Worm (Caenorhabditis elegans) whole organism, L4 larva: Measurements from ENCODE around the gene gpd-2.

ENCODE experiments used
- D1046.2 ChIP-seq: fragments of 200-800 bp; sonication (Bioruptor generic); IDR thresholded peaks from 2 replicates; pipeline ENCODE4 v1.3.6; 2022; ENCODE audit warnings: missing genetic modification characterization, missing compliant biosample characterization
- F10B5.3 ChIP-seq: sonication (generic microtip); optimal IDR thresholded peaks from 2 replicates; lab custom pipeline; 2016; ENCODE audit warnings: mild to moderate bottlenecking, missing genetic modification characterization, missing compliant biosample characterization
- F49E8.2 ChIP-seq: sonication (generic microtip); optimal IDR thresholded peaks from 2 replicates; lab custom pipeline; 2016; ENCODE audit warnings: missing compliant biosample characterization, mild to moderate bottlenecking, missing genetic modification characterization, borderline replicate concordance
- T26A8.4 ChIP-seq: fragments of 200-800 bp; sonication (Bioruptor generic); IDR thresholded peaks from 2 replicates; pipeline ENCODE4 v1.3.6; 2022; ENCODE audit warnings: missing genetic modification characterization, missing compliant biosample characterization
- aly-2 ChIP-seq: sonication (generic microtip); optimal IDR thresholded peaks from 2 replicates; lab custom pipeline; 2018; ENCODE audit warnings: missing biosample characterization, missing genetic modification characterization
- ceh-20 ChIP-seq: fragments of 200-800 bp; sonication (Bioruptor generic); IDR thresholded peaks from 2 replicates; pipeline ENCODE4 v1.3.6; 2022; ENCODE audit warnings: missing genetic modification reagents, missing genetic modification characterization, missing compliant biosample characterization
- ctbp-1 ChIP-seq: fragments of 200-800 bp; sonication (Bioruptor generic); IDR thresholded peaks from 2 replicates; pipeline ENCODE4 v1.3.6; 2022; ENCODE audit warnings: missing genetic modification reagents, missing genetic modification characterization, missing compliant biosample characterization
- daf-16 ChIP-seq, 3 experiments: sonication (generic microtip); optimal IDR thresholded peaks; 2 replicates each; lab custom pipeline; 2016 to 2017; ENCODE audit warnings: missing genetic modification characterization in 3 of 3, missing genetic modification reagents in 3 of 3, mild to moderate bottlenecking in 2 of 3, missing compliant biosample characterization in 2 of 3, missing biosample characterization in 1 of 3, moderate library complexity in 1 of 3
- dmd-6 ChIP-seq: fragments of 200-800 bp; sonication (Bioruptor generic); IDR thresholded peaks from 2 replicates; pipeline ENCODE4 v1.3.6; 2022; ENCODE audit warnings: missing genetic modification reagents, missing genetic modification characterization, missing compliant biosample characterization
- dve-1 ChIP-seq: sonication (generic microtip); optimal IDR thresholded peaks from 2 replicates; lab custom pipeline; 2017; ENCODE audit warnings: antibody characterized with exemption, mild to moderate bottlenecking, missing genetic modification characterization, missing compliant biosample characterization; ENCODE audit not compliant: insufficient read depth
- egl-27 ChIP-seq: sonication (generic microtip); optimal IDR thresholded peaks from 3 replicates; lab custom pipeline; 2017; ENCODE audit warnings: missing biosample characterization, missing genetic modification reagents, missing genetic modification characterization
- hlh-11 ChIP-seq: fragments of 200-800 bp; sonication (Bioruptor generic); optimal IDR thresholded peaks from 2 replicates; lab custom pipeline; 2018; ENCODE audit warnings: mild to moderate bottlenecking, missing genetic modification characterization, missing compliant biosample characterization
- hlh-30 ChIP-seq: sonication (generic microtip); optimal IDR thresholded peaks from 2 replicates; lab custom pipeline; 2017; ENCODE audit warnings: antibody characterized with exemption, mild to moderate bottlenecking, missing genetic modification characterization, missing compliant biosample characterization; ENCODE audit not compliant: insufficient read depth
- hmg-1.1 ChIP-seq: fragments of 200-800 bp; sonication (Bioruptor generic); IDR thresholded peaks from 2 replicates; pipeline ENCODE4 v1.3.6; 2022; ENCODE audit warnings: missing genetic modification reagents, missing genetic modification characterization, missing compliant biosample characterization
- jun-1 ChIP-seq: fragments of 150-350 bp; optimal IDR thresholded peaks from 2 replicates; lab custom pipeline; 2014; ENCODE audit warnings: missing biosample characterization, missing genetic modification reagents, missing genetic modification characterization
- lin-1 ChIP-seq: fragments of 200-800 bp; sonication (Bioruptor generic); IDR thresholded peaks from 2 replicates; pipeline ENCODE4 v1.3.6; 2022; ENCODE audit warnings: missing genetic modification reagents, missing genetic modification characterization, missing compliant biosample characterization
- madf-5 ChIP-seq, 2 experiments: fragments of 200-800 bp; sonication (Bioruptor generic); IDR thresholded peaks; 2 replicates each; pipeline ENCODE4 v1.3.6; 2022; ENCODE audit warnings: missing compliant biosample characterization in 2 of 2, missing genetic modification characterization in 2 of 2
- madf-9 ChIP-seq: fragments of 200-800 bp; sonication (Bioruptor generic); conservative IDR thresholded peaks from 2 replicates; pipeline ENCODE4 v1.3.6; 2022; ENCODE audit warnings: missing genetic modification reagents, missing genetic modification characterization, missing compliant biosample characterization
- mep-1 ChIP-seq: fragments of 150-350 bp; sonication (generic microtip); optimal IDR thresholded peaks from 3 replicates; lab custom pipeline; 2014; ENCODE audit warnings: missing biosample characterization, missing genetic modification characterization
- mes-2 ChIP-seq: sonication (generic microtip); optimal IDR thresholded peaks from 2 replicates; lab custom pipeline; 2016; ENCODE audit warnings: missing genotype, mild to moderate bottlenecking, missing genetic modification characterization, missing compliant biosample characterization; ENCODE audit not compliant: poor library complexity, severe bottlenecking
- mxl-2 ChIP-seq: fragments of 200-800 bp; sonication (Bioruptor generic); conservative IDR thresholded peaks from 2 replicates; pipeline ENCODE4 v1.3.6; 2022; ENCODE audit warnings: missing genetic modification reagents, missing genetic modification characterization, missing compliant biosample characterization
- mxl-3 ChIP-seq: fragments of 200-800 bp; sonication (Bioruptor generic); optimal IDR thresholded peaks from 2 replicates; lab custom pipeline; 2018; ENCODE audit warnings: mild to moderate bottlenecking, missing genetic modification characterization, missing compliant biosample characterization
- nhr-10 ChIP-seq: fragments of 150-350 bp; optimal IDR thresholded peaks from 2 replicates; lab custom pipeline; 2014; ENCODE audit warnings: missing biosample characterization, missing genetic modification characterization
- nhr-102 ChIP-seq: sonication (generic microtip); optimal IDR thresholded peaks from 2 replicates; lab custom pipeline; 2016; ENCODE audit warnings: mild to moderate bottlenecking, missing genetic modification characterization, moderate library complexity, missing compliant biosample characterization
- nhr-11 ChIP-seq: fragments of 150-350 bp; optimal IDR thresholded peaks from 2 replicates; lab custom pipeline; 2014; ENCODE audit warnings: missing biosample characterization, missing genetic modification characterization
- nhr-25 ChIP-seq: sonication (generic microtip); optimal IDR thresholded peaks from 2 replicates; lab custom pipeline; 2017; ENCODE audit warnings: missing genetic modification characterization, mild to moderate bottlenecking, missing compliant biosample characterization, antibody characterized with exemption, moderate library complexity, borderline replicate concordance; ENCODE audit not compliant: insufficient read depth
- nhr-28 ChIP-seq: fragments of 150-350 bp; optimal IDR thresholded peaks from 2 replicates; lab custom pipeline; 2014; ENCODE audit warnings: missing biosample characterization, missing genetic modification characterization
- nhr-41 ChIP-seq: fragments of 200-800 bp; sonication (Bioruptor generic); IDR thresholded peaks from 2 replicates; pipeline ENCODE4 v1.3.6; 2022; ENCODE audit warnings: missing genetic modification reagents, missing genetic modification characterization, missing compliant biosample characterization
- nhr-48 ChIP-seq: sonication (generic microtip); optimal IDR thresholded peaks from 2 replicates; lab custom pipeline; 2016; ENCODE audit warnings: mild to moderate bottlenecking, missing genetic modification characterization, missing compliant biosample characterization
- nhr-77 ChIP-seq: fragments of 150-350 bp; optimal IDR thresholded peaks from 2 replicates; lab custom pipeline; 2014; ENCODE audit warnings: missing biosample characterization, missing genetic modification characterization
- php-3 ChIP-seq: fragments of 200-800 bp; sonication (Bioruptor generic); IDR thresholded peaks from 2 replicates; pipeline ENCODE4 v1.3.6; 2022; ENCODE audit warnings: missing genetic modification reagents, missing genetic modification characterization, missing compliant biosample characterization
- pqm-1 ChIP-seq: sonication (generic microtip); optimal IDR thresholded peaks from 2 replicates; lab custom pipeline; 2017; ENCODE audit warnings: missing biosample characterization, missing genetic modification characterization
- saeg-2 ChIP-seq: fragments of 200-800 bp; sonication (Bioruptor generic); IDR thresholded peaks from 2 replicates; pipeline ENCODE4 v1.3.6; 2022; ENCODE audit warnings: missing genetic modification reagents, missing genetic modification characterization, missing compliant biosample characterization
- tra-1 ChIP-seq: fragments of 200-800 bp; sonication (Bioruptor generic); IDR thresholded peaks from 2 replicates; pipeline ENCODE4 v1.3.6; 2022; ENCODE audit warnings: missing genetic modification reagents, missing genetic modification characterization, missing compliant biosample characterization
- unc-39 ChIP-seq: sonication (generic microtip); optimal IDR thresholded peaks from 2 replicates; lab custom pipeline; 2017; ENCODE audit warnings: missing biosample characterization, missing genetic modification characterization
- unc-62 ChIP-seq, 3 experiments: fragments of 150-350 bp in 1 of 3; sonication (generic microtip); optimal IDR thresholded peaks in 2 of 3; peaks in 1 of 3; 1 replicate in 1 of 3; 2 replicates in 2 of 3; lab custom pipeline; 2014 to 2017; ENCODE audit warnings: missing biosample characterization in 3 of 3, missing genetic modification characterization in 3 of 3, missing genetic modification reagents in 3 of 3, missing genotype in 1 of 3
- zfp-2 ChIP-seq: sonication (generic microtip); optimal IDR thresholded peaks from 2 replicates; lab custom pipeline; 2016; ENCODE audit warnings: mild to moderate bottlenecking, missing genetic modification characterization, missing compliant biosample characterization
- ztf-11 ChIP-seq: fragments of 150-350 bp; optimal IDR thresholded peaks from 2 replicates; lab custom pipeline; 2014; ENCODE audit warnings: missing biosample characterization, missing genetic modification characterization
- ztf-7 ChIP-seq: fragments of 150-350 bp; optimal IDR thresholded peaks from 2 replicates; lab custom pipeline; 2014; ENCODE audit warnings: missing biosample characterization, missing genetic modification characterization

The gpd-2 gene

ce11 chrX:3154562-3154961 lies 40.1 kb upstream of the gpd-2 start (continued):
- no peak for TF ChIP-seq D1046.2
- TF ChIP-seq ceh-20 (GFP tag; lab: Robert Waterston, UW): no peak
- TF ChIP-seq nhr-11: no peak
- TF ChIP-seq unc-39 (tag; lab: Kevin White, UChicago): no peak
- no peak for TF ChIP-seq madf-9 (GFP tag; lab: Robert Waterston, UW)
- peak; percentile 20 for TF ChIP-seq dve-1 (tag; lab: Kevin White, UChicago)
- no peak for TF ChIP-seq hlh-30 (tag; lab: Kevin White, UChicago)
- TF ChIP-seq zfp-2 (tag; lab: Kevin White, UChicago): no peak
- TF ChIP-seq jun-1 (tag; lab: Kevin White, UChicago): no peak
- TF ChIP-seq, all 104 proteins: peak for 6

DNA sequence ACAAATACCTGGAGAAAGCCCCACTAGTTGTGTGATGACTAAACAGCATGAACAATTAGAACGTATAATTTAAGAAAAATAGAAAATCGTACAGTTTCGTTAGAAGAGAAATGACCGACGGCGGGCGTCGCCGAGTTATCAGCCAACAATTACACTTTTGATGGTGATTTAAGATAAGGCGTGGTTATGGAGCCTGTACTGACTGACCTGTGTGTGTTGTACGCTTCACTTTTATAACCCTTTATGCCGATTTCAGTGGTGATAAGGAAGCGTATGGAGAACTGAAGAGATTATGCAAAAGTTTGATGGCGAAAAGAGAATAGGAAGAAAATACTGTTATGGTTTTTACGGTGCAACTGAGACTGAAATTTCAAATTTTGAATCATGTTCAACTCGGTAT lies 38.6 kb upstream of the gpd-2 start:
- TF ChIP-seq nhr-10 (tag; lab: Kevin White, UChicago) (no peak), nhr-25 (tag; lab: Kevin White, UChicago) (no peak), mes-2 (peak; percentile 20), lin-1 (GFP tag; lab: Robert Waterston, UW) (peak; percentile 47; the same call in 1 of the 2 replicates), php-3 (GFP tag; lab: Robert Waterston, UW) (peak; percentile 97), hlh-30 (tag; lab: Kevin White, UChicago) (peak; percentile 16), daf-16 (GFP tag; optimal IDR thresholded peaks at IDR 0.05; lab: Kevin White, UChicago) (peak in 1 of 2 experiments; percentile 31), daf-16 (tag; optimal IDR thresholded peaks at IDR 0.05; lab: Kevin White, UChicago) (peak; percentile 84), egl-27 (tag; lab: Kevin White, UChicago) (no peak), nhr-28 (tag; lab: Kevin White, UChicago) (peak; percentile 92), saeg-2 (GFP tag; lab: Robert Waterston, UW) (0 out of 2 replicates have a peak, but pooled peaks have one; percentile 22), nhr-48 (tag; lab: Kevin White, UChicago) (peak; percentile 48), hmg-1.1 (GFP tag; lab: Robert Waterston, UW) (no peak), T26A8.4 (GFP tag; lab: Robert Waterston, UW) (0 out of 2 replicates have a peak, but pooled peaks have one; percentile 33), nhr-77 (peak; percentile 79), pqm-1 (peak; percentile 98), hlh-11 (tag; lab: Kevin White, UChicago) (peak; percentile 87), mep-1 (peak; percentile 11), F49E8.2 (no peak), ztf-7 (peak; percentile 8), dmd-6 (peak; percentile 91), nhr-41 (peak; percentile 68), mxl-3 (peak; percentile 31), ztf-11 (tag; lab: Kevin White, UChicago) (no peak), madf-5 (GFP tag; IDR thresholded peaks at IDR 0.05; lab: Robert Waterston, UW) (no peak), unc-62 (GFP tag; optimal IDR thresholded peaks at IDR 0.05 in 1 of 2; lab: Kevin White, UChicago) (peak in 1 of 2 experiments; percentile 69), unc-62 (tag; optimal IDR thresholded peaks at IDR 0.05; lab: Kevin White, UChicago) (no peak), nhr-102 (tag; lab: Kevin White, UChicago) (peak; percentile 62), tra-1 (GFP tag; lab: Robert Waterston, UW) (0 out of 2 replicates have a peak, but pooled peaks have one; percentile 44), dve-1 (tag; lab: Kevin White, UChicago) (peak; percentile 86)
- TF ChIP-seq, all 104 proteins: peak for 21

ce11 chrX:3152361-3152760 lies 37.9 kb upstream of the gpd-2 start, which contains the start of gene bbln-1:
TSS of gene bbln-1 (minus strand) at chrX:3152461.
- no peak for TF ChIP-seq mxl-2 (GFP tag; lab: Robert Waterston, UW)
- TF ChIP-seq madf-9 (GFP tag; lab: Robert Waterston, UW): no peak
- TF ChIP-seq aly-2 (tag; lab: Kevin White, UChicago): no peak
- TF ChIP-seq ctbp-1 (GFP tag; lab: Robert Waterston, UW): no peak
- TF ChIP-seq daf-16 (GFP tag; optimal IDR thresholded peaks at IDR 0.05; lab: Kevin White, UChicago): no peak
- no peak for TF ChIP-seq daf-16 (tag; optimal IDR thresholded peaks at IDR 0.05; lab: Kevin White, UChicago)
- no peak for TF ChIP-seq nhr-102 (tag; lab: Kevin White, UChicago)
- no peak for TF ChIP-seq F10B5.3
